Worm (Caenorhabditis elegans): Measurements from ENCODE around the gene str-86.

ce11 chrV:8940419-8940818 is 43.1 kb downstream of the str-86 start:
- TF ChIP-seq ama-1 (optimal IDR thresholded peaks at IDR 0.05): no peak
- TF ChIP-seq tbx-37 (GFP tag; conservative IDR thresholded peaks at IDR 0.05): no peak
- TF ChIP-seq scrt-1 (GFP tag; IDR thresholded peaks at IDR 0.05): no peak
- no peak for TF ChIP-seq flt-1 (GFP tag; IDR thresholded peaks at IDR 0.05)
- TF ChIP-seq ceh-13 (GFP tag; optimal IDR thresholded peaks at IDR 0.05): no peak
- no peak for TF ChIP-seq B0310.2 (tag; optimal IDR thresholded peaks at IDR 0.05)
- no peak for TF ChIP-seq aly-1 (tag; optimal IDR thresholded peaks at IDR 0.05)
- TF ChIP-seq pes-1 (GFP tag; IDR thresholded peaks at IDR 0.05): no peak
- TF ChIP-seq F13C5.2 (tag; optimal IDR thresholded peaks at IDR 0.05): no peak
- TF ChIP-seq hnd-1 (tag; optimal IDR thresholded peaks at IDR 0.05): no peak
- TF ChIP-seq sea-1 (GFP tag; conservative IDR thresholded peaks at IDR 0.05): no peak
- no peak for TF ChIP-seq tbx-11 (GFP tag; IDR thresholded peaks at IDR 0.05)
- no peak for TF ChIP-seq hmbx-1 (tag; optimal IDR thresholded peaks at IDR 0.05)

All from whole organism, early embryonic.